Fruit fly (Drosophila melanogaster): Measurements from ENCODE around the gene CG7148.

The CG7148 gene

dm6 chr3L:21832203-21833160, at the start of gene CG7148, which contains the start of gene Nopp140:
Gene CG7148 (minus strand): TSS chr3L:21832253.
Gene Nopp140 (plus strand): TSS chr3L:21832774.
- TF ChIP-seq NC2β (GFP tag; optimal IDR thresholded peaks at IDR 0.05): peak; percentile 37
- TF ChIP-seq CG6272 (GFP tag; IDR thresholded peaks at IDR 0.05): no peak
- TF ChIP-seq corto (GFP tag; optimal IDR thresholded peaks at IDR 0.05): no peak
- TF ChIP-seq CG30403 (GFP tag; optimal IDR thresholded peaks at IDR 0.05): peak; percentile 68
- TF ChIP-seq sd (tag; optimal IDR thresholded peaks at IDR 0.05): peak; percentile 71
- peak; percentile 14 for TF ChIP-seq CG9797 (GFP tag; optimal IDR thresholded peaks at IDR 0.05)
- peak; percentile 66 for TF ChIP-seq shn (GFP tag; optimal IDR thresholded peaks at IDR 0.05)
- TF ChIP-seq nerfin-1 (tag; optimal IDR thresholded peaks at IDR 0.05): peak; percentile 39
- peak; percentile 40 for TF ChIP-seq CG6765 (GFP tag; optimal IDR thresholded peaks at IDR 0.05)
- TF ChIP-seq Hr3 (GFP tag; optimal IDR thresholded peaks at IDR 0.05): peak; percentile 59
- TF ChIP-seq CG13624 (GFP tag; optimal IDR thresholded peaks at IDR 0.05): peak; percentile 69
- peak; percentile 34 for TF ChIP-seq pfk (GFP tag; optimal IDR thresholded peaks at IDR 0.05)
- no peak for TF ChIP-seq CG18476 (GFP tag; optimal IDR thresholded peaks at IDR 0.05)
- peak; percentile 59 for TF ChIP-seq tgo (GFP tag; IDR thresholded peaks at IDR 0.05)
- peak; percentile 91 for TF ChIP-seq Rfx (GFP tag; IDR thresholded peaks at IDR 0.05)
- no peak for TF ChIP-seq bigmax (GFP tag; optimal IDR thresholded peaks at IDR 0.05)
- peak; percentile 42 for TF ChIP-seq Myb (GFP tag; optimal IDR thresholded peaks at IDR 0.05)
- peak; percentile 50 for TF ChIP-seq CG6813 (GFP tag; optimal IDR thresholded peaks at IDR 0.05)
- peak; percentile 27 for TF ChIP-seq CG33557 (GFP tag; optimal IDR thresholded peaks at IDR 0.05)
- TF ChIP-seq wor (GFP tag; IDR thresholded peaks at IDR 0.05): no peak
- no peak for TF ChIP-seq sima (GFP tag; optimal IDR thresholded peaks at IDR 0.05)
- TF ChIP-seq vfl (GFP tag; optimal IDR thresholded peaks at IDR 0.05): peak; percentile 59
- peak; percentile 24; the same call in 1 of the 2 replicates for TF ChIP-seq Adf1 (GFP tag; IDR thresholded peaks at IDR 0.05)
- peak; percentile 82 for TF ChIP-seq ken (GFP tag; IDR thresholded peaks at IDR 0.05)
- no peak for TF ChIP-seq mld (GFP tag; IDR thresholded peaks at IDR 0.05; ENCODE audit: partially characterized antibody)
- TF ChIP-seq Deaf1 (tag; optimal IDR thresholded peaks at IDR 0.05): no peak
- no peak for TF ChIP-seq NC2α (GFP tag; optimal IDR thresholded peaks at IDR 0.05)
- peak; percentile 51 for TF ChIP-seq emc (GFP tag; optimal IDR thresholded peaks at IDR 0.05)
- TF ChIP-seq Meics (GFP tag; optimal IDR thresholded peaks at IDR 0.05): peak; percentile 66
- TF ChIP-seq CG34224 (GFP tag; IDR thresholded peaks at IDR 0.05; ENCODE audit: partially characterized antibody): peak; percentile 32; the same call in 1 of the 3 replicates
- TF ChIP-seq ara (GFP tag; IDR thresholded peaks at IDR 0.05): 0 out of 2 replicates have a peak, but pooled peaks have one; percentile 41
- no peak for TF ChIP-seq Sry-β (GFP tag; optimal IDR thresholded peaks at IDR 0.05)
- TF ChIP-seq vnd (GFP tag; IDR thresholded peaks at IDR 0.05; ENCODE audit: partially characterized antibody): no peak
- peak; percentile 51 for TF ChIP-seq jumu (GFP tag; optimal IDR thresholded peaks at IDR 0.05)
- peak; percentile 81 for TF ChIP-seq NfI (GFP tag; optimal IDR thresholded peaks at IDR 0.05)
- TF ChIP-seq CG31224 (GFP tag; IDR thresholded peaks at IDR 0.05): no peak
- TF ChIP-seq exex (tag; optimal IDR thresholded peaks at IDR 0.05): no peak
- no peak for TF ChIP-seq CG11504 (tag; optimal IDR thresholded peaks at IDR 0.05)
- no peak for TF ChIP-seq cad (GFP tag; optimal IDR thresholded peaks at IDR 0.05)
- TF ChIP-seq btn (GFP tag; optimal IDR thresholded peaks at IDR 0.05): no peak
- peak; percentile 69 for TF ChIP-seq Xrp1 (GFP tag; IDR thresholded peaks at IDR 0.05)
- no peak for TF ChIP-seq fd64A (GFP tag; optimal IDR thresholded peaks at IDR 0.05)
- no peak for TF ChIP-seq Tbp (GFP tag; optimal IDR thresholded peaks at IDR 0.05)
- TF ChIP-seq Chrac-16 (GFP tag; optimal IDR thresholded peaks at IDR 0.05): peak; percentile 60
- peak; percentile 35; the same call in 1 of the 2 replicates for TF ChIP-seq CG42726 (GFP tag; IDR thresholded peaks at IDR 0.05; ENCODE audit: partially characterized antibody)
- peak; percentile 13 for TF ChIP-seq CG3995 (GFP tag; optimal IDR thresholded peaks at IDR 0.05)
- peak; percentile 78; the same call in 1 of the 4 replicates for TF ChIP-seq chinmo (GFP tag; IDR thresholded peaks at IDR 0.05; ENCODE audit: partially characterized antibody)
- TF ChIP-seq nau (GFP tag; optimal IDR thresholded peaks at IDR 0.05): no peak
